Worm (Caenorhabditis elegans) whole organism, L4/young adult: Measurements from ENCODE around the gene ZC373.3.

Experiments
- W03F9.2 ChIP-seq: fragments of 150-350 bp; optimal IDR thresholded peaks from 2 replicates; lab custom pipeline; 2014; ENCODE audit warnings: missing biosample characterization, missing genetic modification characterization
- dao-5 ChIP-seq: sonication (generic microtip); optimal IDR thresholded peaks from 2 replicates; lab custom pipeline; 2016; ENCODE audit warnings: missing genotype, missing genetic modification characterization, moderate library complexity, missing compliant biosample characterization
- him-1 ChIP-seq: sonication (generic microtip); optimal IDR thresholded peaks from 2 replicates; lab custom pipeline; 2016; ENCODE audit warnings: missing genotype, missing genetic modification reagents, missing genetic modification characterization, missing compliant biosample characterization

ce11 chrX:10084050-10084672 lies 23.8 kb downstream of the ZC373.3 start, which contains the start of gene W07E11.1:
- TF ChIP-seq him-1 (tag; lab: Kevin White, UChicago) (no peak), W03F9.2 (tag; lab: Kevin White, UChicago) (no peak), dao-5 (no peak)
